Fruit fly (Drosophila melanogaster) whole organism, wandering third instar larva: ENCODE data around the gene CG2681.

Source experiments
- Abd-B ChIP-seq: fragments of >200 bp; optimal IDR thresholded peaks from 2 replicates; lab custom pipeline; 2017; ENCODE audit warnings: missing biosample characterization, missing genetic modification characterization
- CG32264 ChIP-seq: fragments of 200-800 bp; sonication (Bioruptor generic); optimal IDR thresholded peaks from 2 replicates; lab custom pipeline; 2016; ENCODE audit warnings: missing biosample characterization, missing genetic modification characterization
- CG9705 ChIP-seq: fragments of 200-800 bp; sonication (Bioruptor generic); optimal IDR thresholded peaks from 2 replicates; lab custom pipeline; 2018; ENCODE audit warnings: missing biosample characterization, mild to moderate bottlenecking, missing genetic modification characterization
- CrebA ChIP-seq: fragments of 200-800 bp; sonication (Bioruptor generic); optimal IDR thresholded peaks from 2 replicates; lab custom pipeline; 2016; ENCODE audit warnings: missing biosample characterization, mild to moderate bottlenecking, missing genetic modification characterization, borderline replicate concordance
- Dfd ChIP-seq: fragments of >200 bp; optimal IDR thresholded peaks from 2 replicates; lab custom pipeline; 2017; ENCODE audit warnings: missing biosample characterization, missing genetic modification characterization
- Dif ChIP-seq: fragments of 200-275, 200-300 bp; sonication (Bioruptor generic); optimal IDR thresholded peaks from 2 replicates; lab custom pipeline; 2018; ENCODE audit warnings: missing biosample characterization, missing genetic modification characterization; ENCODE audit not compliant: partially characterized antibody
- GATAd ChIP-seq: sonication (Bioruptor generic); optimal IDR thresholded peaks from 2 replicates; lab custom pipeline; 2016; ENCODE audit warnings: missing biosample characterization, missing genetic modification characterization
- HLH106 ChIP-seq: fragments of 200-800 bp; optimal IDR thresholded peaks from 3 replicates; lab custom pipeline; 2019; ENCODE audit warnings: missing biosample characterization, mild to moderate bottlenecking, missing genetic modification characterization, moderate library complexity
- Hnf4 ChIP-seq: fragments of 200-800 bp; sonication (Bioruptor generic); optimal IDR thresholded peaks from 2 replicates; lab custom pipeline; 2016; ENCODE audit warnings: missing biosample characterization, mild to moderate bottlenecking, missing genetic modification characterization
- Hr78 ChIP-seq: fragments of >200 bp; optimal IDR thresholded peaks from 2 replicates; lab custom pipeline; 2017; ENCODE audit warnings: missing biosample characterization, missing genetic modification characterization
- Hr83 ChIP-seq: fragments of 200-300 bp; sonication (Bioruptor generic); optimal IDR thresholded peaks from 2 replicates; lab custom pipeline; 2016; ENCODE audit warnings: missing biosample characterization, mild to moderate bottlenecking, missing genetic modification characterization, moderate library complexity; ENCODE audit not compliant: poor library complexity, severe bottlenecking
- Jra ChIP-seq: sonication (Bioruptor generic); optimal IDR thresholded peaks from 2 replicates; lab custom pipeline; 2016; ENCODE audit warnings: missing biosample characterization, missing genetic modification characterization
- Mio ChIP-seq: sonication (Bioruptor generic); optimal IDR thresholded peaks from 2 replicates; lab custom pipeline; 2016; ENCODE audit warnings: missing biosample characterization, missing genetic modification characterization
- Myc ChIP-seq: fragments of >200 bp; optimal IDR thresholded peaks from 2 replicates; lab custom pipeline; 2017
- N ChIP-seq: fragments of >200 bp; optimal IDR thresholded peaks from 2 replicates; lab custom pipeline; 2018; ENCODE audit warnings: missing biosample characterization, missing external identifiers, missing genetic modification characterization
- OdsH ChIP-seq: fragments of 200-800 bp; sonication (Bioruptor generic); optimal IDR thresholded peaks from 2 replicates; lab custom pipeline; 2016; ENCODE audit warnings: missing biosample characterization, mild to moderate bottlenecking, missing genetic modification characterization
- Rel ChIP-seq, 2 experiments: fragments of 200-800 bp; sonication (Bioruptor generic) in 1 of 2; optimal IDR thresholded peaks; 2 replicates in 1 of 2; 3 replicates in 1 of 2; lab custom pipeline; 2016 to 2019; ENCODE audit warnings: mild to moderate bottlenecking in 2 of 2, missing biosample characterization in 2 of 2, missing genetic modification characterization in 2 of 2, moderate library complexity in 1 of 2
- Sp1 ChIP-seq: fragments of 200-800 bp; sonication (Bioruptor generic); optimal IDR thresholded peaks from 3 replicates; lab custom pipeline; 2019; ENCODE audit warnings: missing biosample characterization, mild to moderate bottlenecking, missing genetic modification characterization, moderate library complexity
- Vsx2 ChIP-seq: fragments of 200-300, 225-300 bp; sonication (Bioruptor generic); optimal IDR thresholded peaks from 2 replicates; lab custom pipeline; 2018; ENCODE audit warnings: missing biosample characterization, missing genetic modification characterization; ENCODE audit not compliant: partially characterized antibody
- br ChIP-seq: fragments of 200-800 bp; sonication (Bioruptor generic); optimal IDR thresholded peaks from 2 replicates; lab custom pipeline; 2016; ENCODE audit warnings: missing biosample characterization, missing genetic modification characterization
- brk ChIP-seq: fragments of 200-800 bp; sonication (Bioruptor generic); optimal IDR thresholded peaks from 2 replicates; lab custom pipeline; 2016; ENCODE audit warnings: missing biosample characterization, mild to moderate bottlenecking, missing genetic modification characterization
- dl ChIP-seq, 2 experiments: fragments of 175-275, 200-275 bp in 1 of 2; fragments of 200-275 bp in 1 of 2; sonication (Bioruptor generic); optimal IDR thresholded peaks; lab custom pipeline; 2018; ENCODE audit warnings: mild to moderate bottlenecking in 2 of 2, missing biosample characterization in 2 of 2, missing genetic modification characterization in 2 of 2, moderate library complexity in 2 of 2; ENCODE audit not compliant: partially characterized antibody in 2 of 2, insufficient read depth in 1 of 2
- dmrt93B ChIP-seq: fragments of 200-800 bp; sonication (Bioruptor generic); optimal IDR thresholded peaks from 2 replicates; lab custom pipeline; 2018; ENCODE audit warnings: missing biosample characterization, mild to moderate bottlenecking, missing genetic modification characterization
- dsf ChIP-seq: sonication (Bioruptor generic); optimal IDR thresholded peaks from 2 replicates; lab custom pipeline; 2016; ENCODE audit warnings: missing biosample characterization, missing genetic modification characterization, borderline replicate concordance
- ey ChIP-seq: fragments of 200-800 bp; sonication (Bioruptor generic); optimal IDR thresholded peaks from 2 replicates; lab custom pipeline; 2016; ENCODE audit warnings: missing biosample characterization, missing genetic modification characterization
- foxo ChIP-seq, 2 experiments: fragments of 200-800 bp; sonication (Bioruptor generic); optimal IDR thresholded peaks; 2 replicates in 1 of 2; 3 replicates in 1 of 2; lab custom pipeline; 2016 to 2017; ENCODE audit warnings: missing biosample characterization in 2 of 2, missing genetic modification characterization in 2 of 2
- fru ChIP-seq: fragments of 200-800 bp; sonication (Bioruptor generic); optimal IDR thresholded peaks from 3 replicates; lab custom pipeline; 2016; ENCODE audit warnings: missing biosample characterization, mild to moderate bottlenecking, missing genetic modification characterization
- h ChIP-seq: fragments of 200-800 bp; sonication (Bioruptor generic); optimal IDR thresholded peaks from 3 replicates; lab custom pipeline; 2016; ENCODE audit warnings: missing biosample characterization, mild to moderate bottlenecking, missing genetic modification characterization
- jim ChIP-seq: fragments of 175-275, 200-325 bp; sonication (Bioruptor generic); optimal IDR thresholded peaks from 2 replicates; lab custom pipeline; 2016; ENCODE audit warnings: missing biosample characterization, mild to moderate bottlenecking, missing genetic modification characterization
- lola ChIP-seq: fragments of >200 bp; optimal IDR thresholded peaks from 2 replicates; lab custom pipeline; 2017; ENCODE audit warnings: missing biosample characterization, missing genetic modification characterization
- pan ChIP-seq: fragments of >200 bp; optimal IDR thresholded peaks from 2 replicates; lab custom pipeline; 2017
- psq ChIP-seq: fragments of 200-800 bp; sonication (Bioruptor generic); optimal IDR thresholded peaks from 3 replicates; lab custom pipeline; 2017; ENCODE audit warnings: missing biosample characterization, mild to moderate bottlenecking, missing genetic modification characterization, moderate library complexity
- rgr ChIP-seq: fragments of 200-800 bp; sonication (Bioruptor generic); optimal IDR thresholded peaks from 3 replicates; lab custom pipeline; 2016; ENCODE audit warnings: missing biosample characterization, mild to moderate bottlenecking, missing genetic modification characterization
- sage ChIP-seq: fragments of 200-800 bp; sonication (Bioruptor generic); optimal IDR thresholded peaks from 2 replicates; lab custom pipeline; 2016; ENCODE audit warnings: missing biosample characterization, mild to moderate bottlenecking, missing genetic modification characterization
- sv ChIP-seq: fragments of 200-800 bp; sonication (Bioruptor generic); optimal IDR thresholded peaks from 3 replicates; lab custom pipeline; 2016; ENCODE audit warnings: missing biosample characterization, missing genetic modification characterization
- tai ChIP-seq: sonication (Bioruptor generic); optimal IDR thresholded peaks from 2 replicates; lab custom pipeline; 2016; ENCODE audit warnings: missing biosample characterization, missing genetic modification characterization
- usp ChIP-seq: fragments of >200 bp; optimal IDR thresholded peaks from 2 replicates; lab custom pipeline; 2017; ENCODE audit warnings: missing biosample characterization, missing genetic modification characterization
- woc ChIP-seq: sonication (Bioruptor generic); optimal IDR thresholded peaks from 2 replicates; lab custom pipeline; 2016; ENCODE audit warnings: missing biosample characterization, mild to moderate bottlenecking, missing genetic modification characterization

Gene CG2681

DNA sequence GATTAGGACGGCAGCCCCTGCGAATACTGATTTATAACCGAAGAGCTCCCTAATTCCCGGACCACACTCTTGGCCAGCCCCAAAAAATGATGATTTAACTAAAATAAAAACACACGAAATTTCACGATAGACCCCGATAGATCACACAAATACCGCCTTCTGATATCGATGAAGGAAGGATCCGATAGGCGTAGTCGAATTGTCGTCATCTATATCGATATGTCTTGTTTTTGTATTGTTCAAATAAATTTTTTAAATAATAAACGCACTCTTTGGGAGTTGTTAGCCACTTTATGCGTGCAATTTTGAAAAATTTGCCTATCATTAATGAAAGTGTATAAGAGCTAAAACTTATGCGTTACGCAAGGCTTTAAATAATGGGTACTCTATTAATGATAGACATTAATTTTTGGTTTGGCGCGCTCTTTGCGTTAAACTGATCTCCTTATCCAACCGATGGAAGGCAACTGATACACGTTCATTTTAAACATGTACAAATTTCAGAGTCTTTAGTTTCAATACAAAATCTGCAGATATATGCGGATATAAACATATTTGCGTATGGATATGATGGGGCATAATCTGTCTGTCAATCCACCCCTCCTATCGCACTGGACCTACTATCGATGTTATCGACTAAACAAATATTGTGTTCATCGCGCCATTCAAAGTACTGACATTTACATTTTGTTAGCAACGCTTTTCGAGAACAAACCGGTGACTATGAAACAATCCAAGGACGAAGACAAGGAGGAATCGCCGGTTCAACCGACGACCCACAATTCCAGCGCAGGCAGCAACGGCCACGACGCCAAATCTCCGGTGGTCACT lies 10.2 kb upstream of the CG2681 start, which contains the start of the genes Spg7 and Lint-O:
Gene Spg7, minus strand, starts transcription at position 148 of the 831 bp plus-strand sequence.
Gene Lint-O, plus strand, starts transcription at position 638 of the 831 bp plus-strand sequence.
- no peak for TF ChIP-seq Hr78 (GFP tag; lab: Kevin White, UChicago)
- no peak for TF ChIP-seq psq (GFP tag; lab: Kevin White, UChicago)
- TF ChIP-seq Hr83, result no peak
- TF ChIP-seq OdsH, result no peak
- no peak for TF ChIP-seq pan (lab: Kevin White, UChicago)
- TF ChIP-seq Dfd, result no peak
- no peak for TF ChIP-seq br (GFP tag; lab: Kevin White, UChicago)
- TF ChIP-seq sv (GFP tag; lab: Kevin White, UChicago), result no peak
- TF ChIP-seq brk (GFP tag; lab: Kevin White, UChicago), result no peak
- TF ChIP-seq CrebA (GFP tag; lab: Kevin White, UChicago), result no peak
- TF ChIP-seq sage, result no peak
- no peak for TF ChIP-seq CG32264 (GFP tag; lab: Kevin White, UChicago)
- TF ChIP-seq lola (GFP tag; lab: Kevin White, UChicago), result no peak
- no peak for TF ChIP-seq jim (GFP tag; lab: Kevin White, UChicago)
- TF ChIP-seq ey, result no peak
- TF ChIP-seq h, result no peak
- no peak for TF ChIP-seq Abd-B

DNA sequence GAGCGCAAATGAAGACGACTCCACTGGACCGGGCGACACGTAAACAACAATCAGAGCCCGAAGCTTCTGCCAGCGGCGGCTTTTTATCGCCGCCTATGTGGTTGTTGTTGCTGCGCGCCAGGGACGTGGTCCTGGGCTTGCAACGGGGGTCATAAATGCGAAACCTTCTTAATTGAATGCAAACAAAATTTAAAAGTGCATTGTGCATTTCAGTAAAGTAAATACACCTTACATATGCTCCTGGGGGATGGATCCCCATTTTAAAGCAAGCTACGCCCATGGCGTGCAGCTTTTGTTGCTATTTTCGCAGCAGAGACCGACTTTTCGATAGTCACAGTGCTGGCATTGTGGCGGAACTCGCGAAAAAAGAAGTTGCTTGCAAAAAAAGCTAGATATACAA lies 4.8 kb upstream of the CG2681 start, which contains the start of gene Ugalt:
Gene Ugalt, minus strand, starts transcription at position 160 of the 400 bp plus-strand sequence.
- peak; percentile 100 for TF ChIP-seq h
- TF ChIP-seq Mio, result peak; percentile 99
- peak; percentile 100 for TF ChIP-seq dmrt93B (GFP tag; lab: Kevin White, UChicago)
- peak; percentile 100 for TF ChIP-seq foxo (GFP tag; optimal IDR thresholded peaks at IDR 0.05; lab: Kevin White, UChicago)
- no peak for TF ChIP-seq Hr78 (GFP tag; lab: Kevin White, UChicago)
- TF ChIP-seq N, result no peak
- no peak for TF ChIP-seq dl (GFP tag; optimal IDR thresholded peaks at IDR 0.05; lab: Kevin White, UChicago; ENCODE audit: insufficient read depth in 1 of 2, partially characterized antibody in 2 of 2)
- peak; percentile 100 for TF ChIP-seq HLH106 (tag; lab: Kevin White, UChicago)
- TF ChIP-seq Dfd, result peak; percentile 97
- TF ChIP-seq Dif (GFP tag; lab: Kevin White, UChicago), result no peak
- TF ChIP-seq Abd-B, result no peak
- TF ChIP-seq jim (GFP tag; lab: Kevin White, UChicago), result peak; percentile 99
- peak; percentile 100 for TF ChIP-seq GATAd
- TF ChIP-seq fru, result peak; percentile 100
- TF ChIP-seq Sp1 (GFP tag; lab: Kevin White, UChicago), result peak; percentile 100
- no peak for TF ChIP-seq brk (GFP tag; lab: Kevin White, UChicago)
- TF ChIP-seq dsf, result peak; percentile 99
- TF ChIP-seq sv (GFP tag; lab: Kevin White, UChicago), result peak; percentile 100
- TF ChIP-seq tai (GFP tag; lab: Kevin White, UChicago), result no peak
- TF ChIP-seq CG9705 (GFP tag; lab: Kevin White, UChicago), result peak; percentile 100
- peak; percentile 100 for TF ChIP-seq CG32264 (GFP tag; lab: Kevin White, UChicago)
- TF ChIP-seq psq (GFP tag; lab: Kevin White, UChicago), result peak; percentile 100
- TF ChIP-seq sage, result peak; percentile 100
- TF ChIP-seq OdsH, result peak; percentile 100
- no peak for TF ChIP-seq Vsx2
- peak; percentile 53 for TF ChIP-seq usp (GFP tag; lab: Kevin White, UChicago)
- TF ChIP-seq Hnf4 (GFP tag; lab: Kevin White, UChicago), result peak; percentile 100
- TF ChIP-seq woc, result peak; percentile 100
- peak; percentile 100 for TF ChIP-seq Jra (GFP tag; lab: Kevin White, UChicago)
- TF ChIP-seq Myc (lab: Kevin White, UChicago), result no peak
- TF ChIP-seq lola (GFP tag; lab: Kevin White, UChicago), result no peak
- TF ChIP-seq pan (lab: Kevin White, UChicago), result no peak
- TF ChIP-seq rgr, result peak; percentile 100
- peak; percentile 100 for TF ChIP-seq ey
- peak; percentile 100 for TF ChIP-seq Rel (GFP tag; optimal IDR thresholded peaks at IDR 0.05; lab: Kevin White, UChicago)
- TF ChIP-seq Rel (tag; optimal IDR thresholded peaks at IDR 0.05; lab: Kevin White, UChicago), result peak; percentile 99
- no peak for TF ChIP-seq CrebA (GFP tag; lab: Kevin White, UChicago)
- TF ChIP-seq br (GFP tag; lab: Kevin White, UChicago), result peak; percentile 100
- peak; percentile 100 for TF ChIP-seq Hr83
- TF ChIP-seq, all 38 proteins: peak for 26
